Worm (Caenorhabditis elegans): ENCODE measurements around the gene C25D7.9.

- TF ChIP-seq ama-1 (optimal IDR thresholded peaks at IDR 0.05) (no peak), F13C5.2 (tag; optimal IDR thresholded peaks at IDR 0.05) (no peak), hmg-4 (GFP tag; optimal IDR thresholded peaks at IDR 0.05) (no peak), hnd-1 (tag; optimal IDR thresholded peaks at IDR 0.05) (no peak), scrt-1 (GFP tag; IDR thresholded peaks at IDR 0.05) (no peak), ets-7 (tag; optimal IDR thresholded peaks at IDR 0.05) (no peak), tbx-11 (GFP tag; IDR thresholded peaks at IDR 0.05) (no peak)
Measured at ce11 chrV:15063987-15064386, 948 bp upstream of the C25D7.9 start, which contains the start of gene rap-2.
